Fruit fly (Drosophila melanogaster) whole organism, embryonic: ENCODE data around the gene CG9498.

Source experiments
- Adf1 ChIP-seq: fragments of 200-800 bp; sonication (Bioruptor generic); IDR thresholded peaks from 2 replicates; pipeline ENCODE4 v1.3.6; 2022; ENCODE audit warnings: missing biosample characterization, missing genetic modification characterization
- Asciz ChIP-seq: fragments of 200-800 bp; sonication (Bioruptor generic); optimal IDR thresholded peaks from 2 replicates; lab custom pipeline; 2017; ENCODE audit warnings: missing biosample characterization, mild to moderate bottlenecking, missing genetic modification characterization, missing genetic modification reagents
- Atf3 ChIP-seq: fragments of 200-800 bp; sonication (Bioruptor generic); optimal IDR thresholded peaks from 3 replicates; lab custom pipeline; 2016; ENCODE audit warnings: missing biosample characterization, missing genetic modification characterization
- B-H2 ChIP-seq: fragments of 200-800 bp; sonication (Bioruptor generic); optimal IDR thresholded peaks from 2 replicates; lab custom pipeline; 2018; ENCODE audit warnings: missing biosample characterization, mild to moderate bottlenecking, missing genetic modification characterization
- C15 ChIP-seq: fragments of 200-800 bp; sonication (Bioruptor generic); IDR thresholded peaks from 3 replicates; pipeline ENCODE4 v1.3.6; 2022; ENCODE audit warnings: missing biosample characterization, missing genetic modification characterization
- CG10209 ChIP-seq: fragments of 200-800 bp; sonication (Bioruptor generic); optimal IDR thresholded peaks from 3 replicates; lab custom pipeline; 2017; ENCODE audit warnings: missing biosample characterization, mild to moderate bottlenecking, missing genetic modification characterization, missing genetic modification reagents
- CG10959 ChIP-seq: fragments of 200-800 bp; sonication (Bioruptor generic); IDR thresholded peaks from 2 replicates; pipeline ENCODE4 v1.3.6; 2022; ENCODE audit warnings: missing biosample characterization, missing genetic modification characterization
- CG11504 ChIP-seq: fragments of 200-800 bp; sonication (Bioruptor generic); optimal IDR thresholded peaks from 3 replicates; lab custom pipeline; 2019; ENCODE audit warnings: missing biosample characterization, mild to moderate bottlenecking, missing genetic modification characterization, moderate library complexity
- CG12071 ChIP-seq: fragments of 200-800 bp; sonication (Bioruptor generic); optimal IDR thresholded peaks from 3 replicates; lab custom pipeline; 2018; ENCODE audit warnings: missing biosample characterization, mild to moderate bottlenecking, missing genetic modification characterization
- CG12942 ChIP-seq: fragments of 200-800 bp; sonication (Bioruptor generic); optimal IDR thresholded peaks from 3 replicates; lab custom pipeline; 2016; ENCODE audit warnings: missing biosample characterization, missing genetic modification characterization
- CG14860 ChIP-seq: fragments of 200-800 bp; sonication (Bioruptor generic); IDR thresholded peaks from 3 replicates; pipeline ENCODE4 v1.3.6; 2022; ENCODE audit warnings: missing biosample characterization, missing genetic modification characterization; ENCODE audit not compliant: partially characterized antibody
- CG16779 ChIP-seq: fragments of 200-800 bp; sonication (Bioruptor generic); IDR thresholded peaks from 2 replicates; pipeline ENCODE4 v1.3.6; 2022; ENCODE audit warnings: missing biosample characterization, missing genetic modification characterization
- CG17186 ChIP-seq: fragments of 200-800 bp; sonication (Bioruptor generic); optimal IDR thresholded peaks from 3 replicates; lab custom pipeline; 2017; ENCODE audit warnings: missing biosample characterization, missing genetic modification reagents, missing genetic modification characterization
- CG1792 ChIP-seq: fragments of 200-800 bp; sonication (Bioruptor generic); optimal IDR thresholded peaks from 2 replicates; lab custom pipeline; 2016; ENCODE audit warnings: missing biosample characterization, missing genetic modification characterization
- CG18764 ChIP-seq: fragments of 200-800 bp; sonication (Bioruptor generic); optimal IDR thresholded peaks from 3 replicates; lab custom pipeline; 2016; ENCODE audit warnings: missing biosample characterization, missing genetic modification characterization
- CG2120 ChIP-seq: fragments of 200-800 bp; sonication (Bioruptor generic); optimal IDR thresholded peaks from 3 replicates; lab custom pipeline; 2016; ENCODE audit warnings: missing biosample characterization, missing genetic modification characterization
- CG34376 ChIP-seq: fragments of 200-800 bp; sonication (Bioruptor generic); optimal IDR thresholded peaks from 2 replicates; lab custom pipeline; 2018; ENCODE audit warnings: missing biosample characterization, mild to moderate bottlenecking, missing genetic modification characterization
- CG4328 ChIP-seq: fragments of 200-800 bp; sonication (Bioruptor generic); optimal IDR thresholded peaks from 3 replicates; lab custom pipeline; 2017; ENCODE audit warnings: missing biosample characterization, missing genetic modification reagents, missing genetic modification characterization
- CG4730 ChIP-seq: fragments of 200-800 bp; sonication (Bioruptor generic); IDR thresholded peaks from 2 replicates; pipeline ENCODE4 v1.3.6; 2022; ENCODE audit warnings: missing biosample characterization, missing genetic modification characterization
- CG6272 ChIP-seq: fragments of 200-800 bp; sonication (Bioruptor generic); IDR thresholded peaks from 2 replicates; pipeline ENCODE4 v1.3.6; 2022; ENCODE audit warnings: missing biosample characterization, missing genetic modification characterization
- CG7928 ChIP-seq: fragments of 200-800 bp; sonication (Bioruptor generic); optimal IDR thresholded peaks from 2 replicates; lab custom pipeline; 2017; ENCODE audit warnings: missing biosample characterization, mild to moderate bottlenecking, missing genetic modification characterization
- CG8359 ChIP-seq: fragments of 200-800 bp; sonication (Bioruptor generic); optimal IDR thresholded peaks from 2 replicates; lab custom pipeline; 2017; ENCODE audit warnings: missing biosample characterization, mild to moderate bottlenecking, missing genetic modification characterization, borderline replicate concordance
- CG8478 ChIP-seq: fragments of >200 bp; optimal IDR thresholded peaks from 2 replicates; lab custom pipeline; 2018
- Dek ChIP-seq: fragments of 200-800 bp; sonication (Bioruptor generic); optimal IDR thresholded peaks from 3 replicates; lab custom pipeline; 2019; ENCODE audit warnings: missing biosample characterization, mild to moderate bottlenecking, missing genetic modification characterization, moderate library complexity
- Dip3 ChIP-seq: fragments of 200-800 bp; sonication (Bioruptor generic); optimal IDR thresholded peaks from 3 replicates; lab custom pipeline; 2016; ENCODE audit warnings: missing biosample characterization, missing genetic modification characterization
- Hr51 ChIP-seq, 2 experiments: fragments of 200-800 bp; sonication (Bioruptor generic); optimal IDR thresholded peaks; 2 replicates in 1 of 2; 3 replicates in 1 of 2; lab custom pipeline; 2016 to 2018; ENCODE audit warnings: missing biosample characterization in 2 of 2, missing genetic modification characterization in 2 of 2, mild to moderate bottlenecking in 1 of 2, moderate library complexity in 1 of 2
- Lhr ChIP-seq: fragments of 200-800 bp; sonication (Bioruptor generic); optimal IDR thresholded peaks from 3 replicates; lab custom pipeline; 2017; ENCODE audit warnings: mild to moderate bottlenecking, missing biosample characterization, missing genetic modification reagents, missing genetic modification characterization
- Lpt ChIP-seq: fragments of >200 bp; optimal IDR thresholded peaks from 2 replicates; lab custom pipeline; 2018; ENCODE audit warnings: missing biosample characterization, missing genetic modification characterization
- Mad ChIP-seq: fragments of 200-800 bp; sonication (Bioruptor generic); optimal IDR thresholded peaks from 2 replicates; lab custom pipeline; 2016; ENCODE audit warnings: missing biosample characterization, missing genetic modification characterization
- Med ChIP-seq: fragments of 200-800 bp; sonication (Bioruptor generic); peaks from one replicate; lab custom pipeline; 2016; ENCODE audit warnings: missing biosample characterization, missing genetic modification characterization, mild to moderate bottlenecking, inconsistent platforms, moderate library complexity
- Ravus ChIP-seq: fragments of 200-800 bp; sonication (Bioruptor generic); IDR thresholded peaks from 2 replicates; pipeline ENCODE4 v1.3.6; 2022; ENCODE audit warnings: missing biosample characterization, missing genetic modification characterization
- Rfx ChIP-seq: fragments of 200-800 bp; sonication (Bioruptor generic); IDR thresholded peaks from 2 replicates; pipeline ENCODE4 v1.3.6; 2022; ENCODE audit warnings: missing biosample characterization, missing genetic modification characterization
- Sry-β ChIP-seq: fragments of 200-800 bp; sonication (Bioruptor generic); optimal IDR thresholded peaks from 2 replicates; lab custom pipeline; 2018; ENCODE audit warnings: missing biosample characterization, mild to moderate bottlenecking, missing genetic modification characterization, moderate library complexity
- YL-1 ChIP-seq: fragments of 200-800 bp; sonication (Bioruptor generic); optimal IDR thresholded peaks from 3 replicates; lab custom pipeline; 2017; ENCODE audit warnings: missing biosample characterization, mild to moderate bottlenecking, missing genetic modification characterization
- aop ChIP-seq: fragments of 200-800 bp; sonication (Bioruptor generic); IDR thresholded peaks from 2 replicates; pipeline ENCODE4 v1.3.6; 2022; ENCODE audit warnings: missing biosample characterization, missing genetic modification characterization
- bigmax ChIP-seq: fragments of 200-800 bp; sonication (Bioruptor generic); optimal IDR thresholded peaks from 2 replicates; lab custom pipeline; 2018; ENCODE audit warnings: missing biosample characterization, mild to moderate bottlenecking, missing genetic modification characterization
- cad ChIP-seq: fragments of >200 bp; optimal IDR thresholded peaks from 2 replicates; lab custom pipeline; 2017; ENCODE audit warnings: missing biosample characterization, missing genetic modification characterization
- cas ChIP-seq: fragments of 200-800 bp; sonication (Bioruptor generic); IDR thresholded peaks from 2 replicates; pipeline ENCODE4 v1.3.6; 2022; ENCODE audit warnings: missing biosample characterization, missing genetic modification characterization
- chif ChIP-seq, 2 experiments: fragments of 200-800 bp; sonication (Bioruptor generic); optimal IDR thresholded peaks; 3 replicates each; lab custom pipeline; 2016; ENCODE audit warnings: missing biosample characterization in 2 of 2, missing genetic modification characterization in 2 of 2
- chn ChIP-seq: fragments of 200-800 bp; sonication (Bioruptor generic); optimal IDR thresholded peaks from 2 replicates; lab custom pipeline; 2016; ENCODE audit warnings: missing biosample characterization, missing genetic modification characterization
- corto ChIP-seq: fragments of 200-800 bp; sonication (Bioruptor generic); optimal IDR thresholded peaks from 2 replicates; lab custom pipeline; 2016; ENCODE audit warnings: missing biosample characterization, mild to moderate bottlenecking, missing genetic modification characterization, moderate library complexity
- dati ChIP-seq: fragments of 200-800 bp; sonication (Bioruptor generic); IDR thresholded peaks from 2 replicates; pipeline ENCODE4 v1.3.6; 2022; ENCODE audit warnings: missing biosample characterization, missing genetic modification characterization
- eyg ChIP-seq: fragments of 200-800 bp; sonication (Bioruptor generic); optimal IDR thresholded peaks from 3 replicates; lab custom pipeline; 2016; ENCODE audit warnings: missing biosample characterization, missing genetic modification characterization
- fru ChIP-seq: fragments of >200 bp; optimal IDR thresholded peaks from 2 replicates; lab custom pipeline; 2017
- gt ChIP-seq: fragments of 200-800 bp; sonication (Bioruptor generic); IDR thresholded peaks from 2 replicates; pipeline ENCODE4 v1.3.6; 2022; ENCODE audit warnings: missing biosample characterization, missing genetic modification characterization
- h ChIP-seq: fragments of >200 bp; optimal IDR thresholded peaks from 2 replicates; lab custom pipeline; 2017
- jigr1 ChIP-seq: fragments of 200-800 bp; sonication (Bioruptor generic); IDR thresholded peaks from 3 replicates; pipeline ENCODE4 v1.3.6; 2022; ENCODE audit warnings: missing biosample characterization, missing genetic modification characterization
- lbe ChIP-seq: fragments of 200-800 bp; sonication (Bioruptor generic); optimal IDR thresholded peaks from 2 replicates; lab custom pipeline; 2016; ENCODE audit warnings: missing biosample characterization, mild to moderate bottlenecking, missing genetic modification characterization
- odd ChIP-seq: fragments of 200-800 bp; sonication (Bioruptor generic); optimal IDR thresholded peaks from 2 replicates; lab custom pipeline; 2017; ENCODE audit warnings: missing biosample characterization, mild to moderate bottlenecking, missing genetic modification characterization
- prd ChIP-seq, 3 experiments: fragments of >200 bp in 2 of 3; fragments of 200-800 bp in 1 of 3; sonication (Bioruptor generic) in 1 of 3; optimal IDR thresholded peaks in 2 of 3; IDR thresholded peaks in 1 of 3; 2 replicates in 2 of 3; 3 replicates in 1 of 3; pipeline versions ENCODE4 v1.3.6 to Lab custom; 2017 to 2022; ENCODE audit warnings: missing biosample characterization in 1 of 3, missing genetic modification characterization in 1 of 3
- ranshi ChIP-seq: fragments of 200-800 bp; sonication (Bioruptor generic); IDR thresholded peaks from 2 replicates; pipeline ENCODE4 v1.3.6; 2022; ENCODE audit warnings: missing biosample characterization, missing genetic modification characterization
- sens-2 ChIP-seq: fragments of 200-800 bp; sonication (Bioruptor generic); IDR thresholded peaks from 2 replicates; pipeline ENCODE4 v1.3.6; 2022; ENCODE audit warnings: missing biosample characterization, missing genetic modification characterization
- tll ChIP-seq, 2 experiments: fragments of 200-800 bp in 1 of 2; fragments of >200 bp in 1 of 2; sonication (Bioruptor generic) in 1 of 2; optimal IDR thresholded peaks; 2 replicates each; lab custom pipeline; 2017 to 2019; ENCODE audit warnings: missing biosample characterization in 2 of 2, missing genetic modification characterization in 2 of 2, mild to moderate bottlenecking in 1 of 2, moderate library complexity in 1 of 2

Gene CG9498

dm6 chr2L:6324386-6324744, 26.5 kb downstream of the CG9498 start (continued):
- TF ChIP-seq prd (optimal IDR thresholded peaks at IDR 0.05; lab: Kevin White, UChicago) (no peak), prd (GFP tag; IDR thresholded peaks at IDR 0.05; lab: Robert Waterston, UW) (no peak), B-H2 (GFP tag; lab: Kevin White, UChicago) (no peak), CG10209 (GFP tag; lab: Kevin White, UChicago) (no peak), CG2120 (GFP tag; lab: Kevin White, UChicago) (no peak), Mad (GFP tag; lab: Kevin White, UChicago) (no peak), CG7928 (GFP tag; lab: Kevin White, UChicago) (no peak), CG16779 (GFP tag; lab: Robert Waterston, UW) (no peak), cad (GFP tag; lab: Kevin White, UChicago) (no peak), corto (GFP tag; lab: Kevin White, UChicago) (peak; percentile 75), CG17186 (GFP tag; lab: Kevin White, UChicago) (no peak), CG12071 (GFP tag; lab: Kevin White, UChicago) (no peak), CG8478 (lab: Kevin White, UChicago) (peak; percentile 60), sens-2 (GFP tag; lab: Robert Waterston, UW) (no peak), YL-1 (GFP tag; lab: Kevin White, UChicago) (no peak), CG14860 (GFP tag; lab: Robert Waterston, UW) (no peak), Med (GFP tag; lab: Kevin White, UChicago) (no peak), ranshi (no peak), chn (GFP tag; lab: Kevin White, UChicago) (no peak), lbe (peak; percentile 58), CG18764 (GFP tag; lab: Kevin White, UChicago) (no peak), CG34376 (GFP tag; lab: Kevin White, UChicago) (peak; percentile 18), CG8359 (GFP tag; lab: Kevin White, UChicago) (no peak), Dip3 (GFP tag; lab: Kevin White, UChicago) (no peak), h (lab: Kevin White, UChicago) (no peak), Lpt (GFP tag; lab: Kevin White, UChicago) (no peak), dati (no peak), jigr1 (GFP tag; lab: Robert Waterston, UW) (no peak), CG6272 (no peak), CG1792 (no peak), Lhr (GFP tag; lab: Kevin White, UChicago) (no peak), Dek (no peak), CG11504 (no peak), aop (GFP tag; lab: Robert Waterston, UW) (no peak), CG4730 (GFP tag; lab: Robert Waterston, UW) (no peak), Adf1 (GFP tag; lab: Robert Waterston, UW) (peak; percentile 71; the same call in 1 of the 2 replicates), CG4328 (GFP tag; lab: Kevin White, UChicago) (no peak), Ravus (GFP tag; lab: Robert Waterston, UW) (no peak), cas (GFP tag; lab: Robert Waterston, UW) (no peak), fru (lab: Kevin White, UChicago) (no peak), CG10959 (GFP tag; lab: Robert Waterston, UW) (no peak), Asciz (no peak), gt (GFP tag; lab: Robert Waterston, UW) (no peak), odd (GFP tag; lab: Kevin White, UChicago) (no peak), eyg (no peak), Rfx (GFP tag; lab: Robert Waterston, UW) (peak; percentile 34; the same call in 1 of the 2 replicates), tll (GFP tag; optimal IDR thresholded peaks at IDR 0.05; lab: Kevin White, UChicago) (no peak), CG12942 (GFP tag; lab: Kevin White, UChicago) (no peak), C15 (GFP tag; lab: Robert Waterston, UW) (no peak), chif (GFP tag; optimal IDR thresholded peaks at IDR 0.05; lab: Kevin White, UChicago) (no peak), Sry-β (GFP tag; lab: Kevin White, UChicago) (no peak), bigmax (no peak), Atf3 (GFP tag; lab: Kevin White, UChicago) (no peak), Hr51 (GFP tag; optimal IDR thresholded peaks at IDR 0.05; lab: Kevin White, UChicago) (no peak)
